Worm (Caenorhabditis elegans) whole organism, early embryonic: ENCODE data around the gene C34C12.6.

Source experiments
- B0310.2 ChIP-seq: sonication (generic microtip); optimal IDR thresholded peaks from 2 replicates; lab custom pipeline; 2016; ENCODE audit warnings: mild to moderate bottlenecking, missing genetic modification characterization, missing compliant biosample characterization
- F13C5.2 ChIP-seq: sonication (generic microtip); optimal IDR thresholded peaks from 2 replicates; lab custom pipeline; 2017; ENCODE audit warnings: mild to moderate bottlenecking, missing genetic modification characterization, inconsistent platforms, missing compliant biosample characterization
- aly-1 ChIP-seq: sonication (generic microtip); optimal IDR thresholded peaks from 2 replicates; lab custom pipeline; 2016; ENCODE audit warnings: missing genetic modification characterization, missing compliant biosample characterization
- ama-1 ChIP-seq: fragments of 150-350 bp; optimal IDR thresholded peaks from 2 replicates; lab custom pipeline; 2014
- ceh-13 ChIP-seq: fragments of 200-800 bp; sonication (Bioruptor generic); optimal IDR thresholded peaks from 2 replicates; lab custom pipeline; 2018; ENCODE audit warnings: mild to moderate bottlenecking, missing genetic modification characterization, missing compliant biosample characterization
- ceh-36 ChIP-seq: sonication (generic microtip); optimal IDR thresholded peaks from 2 replicates; lab custom pipeline; 2016; ENCODE audit warnings: missing genetic modification characterization, inconsistent platforms, missing compliant biosample characterization
- ets-7 ChIP-seq: sonication (generic microtip); optimal IDR thresholded peaks from 2 replicates; lab custom pipeline; 2016; ENCODE audit warnings: missing genotype, missing genetic modification characterization, missing compliant biosample characterization
- flt-1 ChIP-seq: fragments of 200-800 bp; sonication (Bioruptor generic); IDR thresholded peaks from 2 replicates; pipeline ENCODE4 v1.3.6; 2022; ENCODE audit warnings: missing genetic modification characterization, missing compliant biosample characterization
- hmbx-1 ChIP-seq: sonication (generic microtip); optimal IDR thresholded peaks from 2 replicates; lab custom pipeline; 2016; ENCODE audit warnings: mild to moderate bottlenecking, missing genetic modification characterization, missing compliant biosample characterization
- hmg-4 ChIP-seq: fragments of 200-800 bp; sonication (Bioruptor generic); optimal IDR thresholded peaks from 2 replicates; lab custom pipeline; 2018; ENCODE audit warnings: mild to moderate bottlenecking, missing genetic modification characterization, missing compliant biosample characterization
- hnd-1 ChIP-seq: sonication (generic microtip); optimal IDR thresholded peaks from 2 replicates; lab custom pipeline; 2016; ENCODE audit warnings: missing genetic modification characterization, missing compliant biosample characterization
- pes-1 ChIP-seq: fragments of 200-800 bp; sonication (Bioruptor generic); IDR thresholded peaks from 2 replicates; pipeline ENCODE4 v1.3.6; 2022; ENCODE audit warnings: missing genetic modification reagents, missing genetic modification characterization, missing compliant biosample characterization
- scrt-1 ChIP-seq: fragments of 200-800 bp; sonication (Bioruptor generic); IDR thresholded peaks from 2 replicates; pipeline ENCODE4 v1.3.6; 2022; ENCODE audit warnings: missing genetic modification characterization, missing compliant biosample characterization
- sea-1 ChIP-seq: fragments of 200-800 bp; sonication (Bioruptor generic); conservative IDR thresholded peaks from 2 replicates; pipeline ENCODE4 v1.3.6; 2022; ENCODE audit warnings: missing genetic modification characterization, missing compliant biosample characterization
- tbx-11 ChIP-seq: fragments of 200-800 bp; sonication (Bioruptor generic); IDR thresholded peaks from 2 replicates; pipeline ENCODE4 v1.3.6; 2022; ENCODE audit warnings: missing genetic modification characterization, missing compliant biosample characterization
- tbx-37 ChIP-seq: fragments of 200-800 bp; sonication (Bioruptor generic); conservative IDR thresholded peaks from 2 replicates; pipeline ENCODE4 v1.3.6; 2022; ENCODE audit warnings: missing genetic modification reagents, missing genetic modification characterization, missing compliant biosample characterization
- tra-4 ChIP-seq: sonication (generic microtip); optimal IDR thresholded peaks from 2 replicates; lab custom pipeline; 2017; ENCODE audit warnings: missing genetic modification characterization, missing compliant biosample characterization

The C34C12.6 gene

ce11 chrIII:3519505-3519904, 37.1 kb downstream of the C34C12.6 start, which contains the start of gene hmit-1.3:
TSS of gene hmit-1.3 (minus strand) at chrIII:3519607.
- TF ChIP-seq tbx-11 = no peak
- TF ChIP-seq flt-1 (GFP tag; lab: Robert Waterston, UW) = no peak
- TF ChIP-seq hnd-1 (tag; lab: Kevin White, UChicago) = no peak
- no peak for TF ChIP-seq tra-4 (tag; lab: Kevin White, UChicago)
- TF ChIP-seq F13C5.2 (tag; lab: Kevin White, UChicago) = no peak
- TF ChIP-seq scrt-1 (GFP tag; lab: Robert Waterston, UW) = no peak
- TF ChIP-seq sea-1 (GFP tag; lab: Robert Waterston, UW) = no peak
- no peak for TF ChIP-seq pes-1 (GFP tag; lab: Robert Waterston, UW)
- no peak for TF ChIP-seq ceh-13 (GFP tag; lab: Kevin White, UChicago)
- TF ChIP-seq ceh-36 (tag; lab: Kevin White, UChicago) = no peak
- TF ChIP-seq hmg-4 (GFP tag; lab: Kevin White, UChicago) = no peak
- TF ChIP-seq ama-1 = no peak
- TF ChIP-seq tbx-37 (GFP tag; lab: Robert Waterston, UW) = no peak
- TF ChIP-seq ets-7 (tag; lab: Kevin White, UChicago) = no peak
- TF ChIP-seq aly-1 (tag; lab: Kevin White, UChicago) = no peak
- no peak for TF ChIP-seq hmbx-1 (tag; lab: Kevin White, UChicago)
- TF ChIP-seq B0310.2 (tag; lab: Kevin White, UChicago) = no peak

ce11 chrIII:3520417-3520816, 38.0 kb downstream of the C34C12.6 start:
- no peak for TF ChIP-seq ama-1
- no peak for TF ChIP-seq F13C5.2 (tag; lab: Kevin White, UChicago)

- no peak for TF ChIP-seq ceh-13 (GFP tag; lab: Kevin White, UChicago)
- TF ChIP-seq sea-1 (GFP tag; lab: Robert Waterston, UW) = no peak
- no peak for TF ChIP-seq ceh-36 (tag; lab: Kevin White, UChicago)
- TF ChIP-seq F13C5.2 (tag; lab: Kevin White, UChicago) = no peak
- TF ChIP-seq hnd-1 (tag; lab: Kevin White, UChicago) = no peak
- no peak for TF ChIP-seq B0310.2 (tag; lab: Kevin White, UChicago)
- TF ChIP-seq ama-1 = no peak
- TF ChIP-seq aly-1 (tag; lab: Kevin White, UChicago) = no peak
- no peak for TF ChIP-seq tbx-11
- TF ChIP-seq hmbx-1 (tag; lab: Kevin White, UChicago) = no peak
- no peak for TF ChIP-seq tbx-37 (GFP tag; lab: Robert Waterston, UW)
- no peak for TF ChIP-seq flt-1 (GFP tag; lab: Robert Waterston, UW)
Observed at ce11 chrIII:3523363-3523762, 41.0 kb downstream of the C34C12.6 start.

- TF ChIP-seq tbx-37 (GFP tag; lab: Robert Waterston, UW) (no peak), aly-1 (tag; lab: Kevin White, UChicago) (no peak), ceh-36 (tag; lab: Kevin White, UChicago) (no peak), tra-4 (tag; lab: Kevin White, UChicago) (no peak), tbx-11 (no peak), hmbx-1 (tag; lab: Kevin White, UChicago) (no peak), hnd-1 (tag; lab: Kevin White, UChicago) (no peak), scrt-1 (GFP tag; lab: Robert Waterston, UW) (no peak)
Observed at ce11 chrIII:3528342-3528741, 46.0 kb downstream of the C34C12.6 start, which contains the start of gene rpl-37. TSS of gene rpl-37 (plus strand) at chrIII:3528642.

- TF ChIP-seq F13C5.2 (tag; lab: Kevin White, UChicago) = no peak
Observed at ce11 chrIII:3529744-3530208, 47.4 kb downstream of the C34C12.6 start, which contains the start of gene pitp-1. TSS of gene pitp-1 (minus strand) at chrIII:3529794.

- no peak for TF ChIP-seq hmbx-1 (tag; lab: Kevin White, UChicago)
- TF ChIP-seq scrt-1 (GFP tag; lab: Robert Waterston, UW) = no peak
- no peak for TF ChIP-seq ceh-36 (tag; lab: Kevin White, UChicago)
- TF ChIP-seq tbx-11 = no peak
- no peak for TF ChIP-seq sea-1 (GFP tag; lab: Robert Waterston, UW)
- TF ChIP-seq ets-7 (tag; lab: Kevin White, UChicago) = no peak
- no peak for TF ChIP-seq aly-1 (tag; lab: Kevin White, UChicago)
- no peak for TF ChIP-seq B0310.2 (tag; lab: Kevin White, UChicago)
- TF ChIP-seq tra-4 (tag; lab: Kevin White, UChicago) = no peak
- no peak for TF ChIP-seq hmg-4 (GFP tag; lab: Kevin White, UChicago)
- no peak for TF ChIP-seq ceh-13 (GFP tag; lab: Kevin White, UChicago)
- TF ChIP-seq tbx-37 (GFP tag; lab: Robert Waterston, UW) = no peak
- no peak for TF ChIP-seq flt-1 (GFP tag; lab: Robert Waterston, UW)
Observed at ce11 chrIII:3532035-3532434, 49.6 kb downstream of the C34C12.6 start.

ce11 chrIII:3534185-3534584, 51.8 kb downstream of the C34C12.6 start:
- TF ChIP-seq ama-1 (no peak), ceh-13 (GFP tag; lab: Kevin White, UChicago) (no peak), scrt-1 (GFP tag; lab: Robert Waterston, UW) (no peak), sea-1 (GFP tag; lab: Robert Waterston, UW) (no peak), pes-1 (GFP tag; lab: Robert Waterston, UW) (no peak), tra-4 (tag; lab: Kevin White, UChicago) (no peak), hnd-1 (tag; lab: Kevin White, UChicago) (no peak), flt-1 (GFP tag; lab: Robert Waterston, UW) (no peak), tbx-37 (GFP tag; lab: Robert Waterston, UW) (no peak), ceh-36 (tag; lab: Kevin White, UChicago) (no peak), F13C5.2 (tag; lab: Kevin White, UChicago) (no peak), hmbx-1 (tag; lab: Kevin White, UChicago) (no peak), tbx-11 (no peak), ets-7 (tag; lab: Kevin White, UChicago) (no peak), B0310.2 (tag; lab: Kevin White, UChicago) (no peak), aly-1 (tag; lab: Kevin White, UChicago) (no peak), hmg-4 (GFP tag; lab: Kevin White, UChicago) (no peak)
